Worm (Caenorhabditis elegans): ENCODE measurements around the gene T25E4.1.
"Not testable (repeated sequence)": the region's sequence is repeated elsewhere in the genome, so short reads cannot be mapped to it uniquely, and the experiment has no call there.

Gene T25E4.1

ce11 chrII:5537524-5537923 is 40.6 kb upstream of the T25E4.1 start, which contains the start of gene C17C3.11:
C17C3.11 (plus strand) TSS chrII:5537824.
- TF ChIP-seq tra-1 (GFP tag; IDR thresholded peaks at IDR 0.05), result no peak
- no peak for TF ChIP-seq fkh-10 (GFP tag; optimal IDR thresholded peaks at IDR 0.05)
- TF ChIP-seq dpl-1 (GFP tag; optimal IDR thresholded peaks at IDR 0.05), result no peak
- TF ChIP-seq nhr-11 (tag; optimal IDR thresholded peaks at IDR 0.05), result no peak
- TF ChIP-seq lsy-2 (tag; optimal IDR thresholded peaks at IDR 0.05), result no peak
- no peak for TF ChIP-seq daf-12 (tag; optimal IDR thresholded peaks at IDR 0.05)
- no peak for TF ChIP-seq lir-3 (tag; optimal IDR thresholded peaks at IDR 0.05)
- no peak for TF ChIP-seq dmd-6 (GFP tag; IDR thresholded peaks at IDR 0.05)
- no peak for TF ChIP-seq lin-29 (GFP tag; IDR thresholded peaks at IDR 0.05)
- no peak for TF ChIP-seq lin-38 (GFP tag; IDR thresholded peaks at IDR 0.05)
- no peak for TF ChIP-seq pqm-1 (tag; optimal IDR thresholded peaks at IDR 0.05)
- no peak for TF ChIP-seq rbr-2 (tag; optimal IDR thresholded peaks at IDR 0.05)
- TF ChIP-seq ceh-62 (tag; optimal IDR thresholded peaks at IDR 0.05), result no peak
- no peak for TF ChIP-seq zfp-3 (GFP tag; conservative IDR thresholded peaks at IDR 0.05)
- no peak for TF ChIP-seq zfp-2 (tag; optimal IDR thresholded peaks at IDR 0.05)
- TF ChIP-seq nhr-237 (tag; optimal IDR thresholded peaks at IDR 0.05), result no peak
- no peak for TF ChIP-seq egl-27 (tag; optimal IDR thresholded peaks at IDR 0.05)

ce11 chrII:5540113-5540512 is 38.0 kb upstream of the T25E4.1 start, which contains the start of gene hlh-27:
hlh-27 (minus strand) TSS chrII:5540213.
- TF ChIP-seq daf-8 (GFP tag; IDR thresholded peaks at IDR 0.05); F37D6.2 (tag; optimal IDR thresholded peaks at IDR 0.05); nhr-10 (tag; optimal IDR thresholded peaks at IDR 0.05): not testable (repeated sequence)

ce11 chrII:5541685-5542084 is 36.5 kb upstream of the T25E4.1 start, which contains the start of gene C17C3.24:
C17C3.24 (minus strand) TSS chrII:5541785.
- TF ChIP-seq sdz-12 (GFP tag; optimal IDR thresholded peaks at IDR 0.05) (no peak), D1046.2 (GFP tag; IDR thresholded peaks at IDR 0.05) (no peak), nhr-42 (GFP tag; IDR thresholded peaks at IDR 0.05) (no peak), tra-1 (GFP tag; IDR thresholded peaks at IDR 0.05) (no peak), set-16 (GFP tag; IDR thresholded peaks at IDR 0.05) (no peak), spr-3 (GFP tag; optimal IDR thresholded peaks at IDR 0.05) (no peak), unc-130 (GFP tag; optimal IDR thresholded peaks at IDR 0.05) (no peak), duxl-1 (tag; optimal IDR thresholded peaks at IDR 0.05; ENCODE audit: poor library complexity) (no peak), F44E2.7 (GFP tag; IDR thresholded peaks at IDR 0.05) (no peak), jun-1 (tag; optimal IDR thresholded peaks at IDR 0.05) (no peak), F49E8.2 (tag; optimal IDR thresholded peaks at IDR 0.05; ENCODE audit: borderline replicate concordance) (no peak), nhr-6 (tag; optimal IDR thresholded peaks at IDR 0.05) (no peak), snpc-1.2 (GFP tag; IDR thresholded peaks at IDR 0.05) (no peak)

- TF ChIP-seq daf-8 (GFP tag; IDR thresholded peaks at IDR 0.05) (peak; percentile 84; the same call in 1 of the 2 replicates), egl-43 (GFP tag; IDR thresholded peaks at IDR 0.05) (peak; percentile 99), lin-15B (tag; optimal IDR thresholded peaks at IDR 0.05) (peak; percentile 65), nhr-42 (GFP tag; IDR thresholded peaks at IDR 0.05) (peak; percentile 96), lin-38 (GFP tag; IDR thresholded peaks at IDR 0.05) (peak; percentile 90), Y5F2A.4 (GFP tag; optimal IDR thresholded peaks at IDR 0.05) (peak; percentile 86), lsy-2 (tag; optimal IDR thresholded peaks at IDR 0.05) (peak; percentile 94 to 96), F10B5.3 (tag; optimal IDR thresholded peaks at IDR 0.05) (peak; percentile 93), ctbp-1 (GFP tag; IDR thresholded peaks at IDR 0.05) (peak; percentile 99), nhr-111 (GFP tag; optimal IDR thresholded peaks at IDR 0.05) (peak; percentile 97), lin-39 (tag; optimal IDR thresholded peaks at IDR 0.05) (peak; percentile 66), egl-27 (tag; optimal IDR thresholded peaks at IDR 0.05) (no peak), zag-1 (tag; optimal IDR thresholded peaks at IDR 0.05) (peak; percentile 95), ztf-7 (tag; optimal IDR thresholded peaks at IDR 0.05) (peak; percentile 92), mxl-2 (GFP tag; conservative IDR thresholded peaks at IDR 0.05) (peak; percentile 85; the same call in 1 of the 2 replicates), tra-1 (GFP tag; IDR thresholded peaks at IDR 0.05) (peak; percentile 96), zfp-3 (GFP tag; conservative IDR thresholded peaks at IDR 0.05) (peak; percentile 94), unc-130 (GFP tag; optimal IDR thresholded peaks at IDR 0.05) (peak; percentile 34), spr-3 (GFP tag; optimal IDR thresholded peaks at IDR 0.05) (peak; percentile 99), saeg-2 (GFP tag; IDR thresholded peaks at IDR 0.05) (peak; percentile 95), nhr-10 (tag; optimal IDR thresholded peaks at IDR 0.05) (peak; percentile 96), set-16 (GFP tag; IDR thresholded peaks at IDR 0.05) (peak; percentile 71), mxl-3 (GFP tag; optimal IDR thresholded peaks at IDR 0.05) (peak; percentile 90), snpc-1.2 (GFP tag; IDR thresholded peaks at IDR 0.05) (peak; percentile 79)
These were observed 34.5 kb upstream of the T25E4.1 start for ce11 chrII:5543476-5544144.

Data from whole organism, L4 larva.